1 fruit fly cellular context compared by ENCODE assay signal in genomic region chrX:16384843-16385726, dm6.
TF ChIP-seq lines count a peak whose summit lies in the region.

Gene CG9992 (minus strand): TSS chrX:16384908.
Gene CG4239 (plus strand): TSS chrX:16385278.

TF ChIP-seq in whole organism, embryonic, 481 proteins besides CTCF, POLR2A, EP300 and RAD21 (continued from another document):
- TF ChIP-seq Fer2 (tag; optimal IDR thresholded peaks at IDR 0.05; lab: Kevin White, UChicago) (peak; percentile 56), chn (GFP tag; optimal IDR thresholded peaks at IDR 0.05; lab: Kevin White, UChicago) (peak; percentile 39), Hr78 (GFP tag; optimal IDR thresholded peaks at IDR 0.05; lab: Kevin White, UChicago) (no peak), CG33213 (GFP tag; optimal IDR thresholded peaks at IDR 0.05; lab: Kevin White, UChicago) (no peak), CG2199 (GFP tag; IDR thresholded peaks at IDR 0.05; lab: Robert Waterston, UW) (no peak), Deaf1 (tag; optimal IDR thresholded peaks at IDR 0.05; lab: Kevin White, UChicago) (peak; percentile 26), Dref (GFP tag; IDR thresholded peaks at IDR 0.05; lab: Robert Waterston, UW) (peak; percentile 69), Dp (GFP tag; optimal IDR thresholded peaks at IDR 0.05; lab: Kevin White, UChicago) (peak; percentile 29), hb (GFP tag; IDR thresholded peaks at IDR 0.05; lab: Robert Waterston, UW; ENCODE audit: partially characterized antibody) (no peak), Atf6 (GFP tag; IDR thresholded peaks at IDR 0.05; lab: Robert Waterston, UW) (peak; percentile 62), Rfx (GFP tag; IDR thresholded peaks at IDR 0.05; lab: Robert Waterston, UW) (peak; percentile 69; the same call in 1 of the 2 replicates), Six4 (GFP tag; optimal IDR thresholded peaks at IDR 0.05; lab: Kevin White, UChicago) (no peak), CG7372 (GFP tag; IDR thresholded peaks at IDR 0.05; lab: Robert Waterston, UW) (0 out of 2 replicates have a peak, but pooled peaks have one; percentile 23), ewg (GFP tag; optimal IDR thresholded peaks at IDR 0.05; lab: Kevin White, UChicago) (peak; percentile 31), ab (GFP tag; optimal IDR thresholded peaks at IDR 0.05; lab: Kevin White, UChicago) (peak; percentile 22), CG8388 (GFP tag; optimal IDR thresholded peaks at IDR 0.05; lab: Kevin White, UChicago) (no peak), CG10274 (GFP tag; optimal IDR thresholded peaks at IDR 0.05; lab: Kevin White, UChicago) (no peak), gcm (GFP tag; optimal IDR thresholded peaks at IDR 0.05; lab: Kevin White, UChicago) (no peak), CG4820 (GFP tag; optimal IDR thresholded peaks at IDR 0.05; lab: Kevin White, UChicago) (peak; percentile 3), aop (GFP tag; IDR thresholded peaks at IDR 0.05; lab: Robert Waterston, UW) (no peak), hth (optimal IDR thresholded peaks at IDR 0.05; lab: Kevin White, UChicago) (no peak), CG11398 (GFP tag; optimal IDR thresholded peaks at IDR 0.05; lab: Kevin White, UChicago) (no peak), seq (GFP tag; IDR thresholded peaks at IDR 0.05; lab: Robert Waterston, UW) (no peak), nerfin-1 (tag; optimal IDR thresholded peaks at IDR 0.05; lab: Kevin White, UChicago) (peak; percentile 29), dimm (GFP tag; IDR thresholded peaks at IDR 0.05; lab: Robert Waterston, UW) (no peak), gcm2 (GFP tag; optimal IDR thresholded peaks at IDR 0.05; lab: Kevin White, UChicago) (no peak), CG13296 (GFP tag; optimal IDR thresholded peaks at IDR 0.05; lab: Kevin White, UChicago) (no peak), Abd-B (GFP tag; optimal IDR thresholded peaks at IDR 0.05; lab: Kevin White, UChicago) (peak; percentile 85), Neu2 (GFP tag; optimal IDR thresholded peaks at IDR 0.05; lab: Kevin White, UChicago; ENCODE audit: borderline replicate concordance) (no peak), CG3995 (GFP tag; optimal IDR thresholded peaks at IDR 0.05; lab: Kevin White, UChicago) (peak; percentile 35), CG32532 (GFP tag; IDR thresholded peaks at IDR 0.05; lab: Robert Waterston, UW) (peak; percentile 81), CG18764 (GFP tag; optimal IDR thresholded peaks at IDR 0.05; lab: Kevin White, UChicago) (peak; percentile 13), CG7556 (GFP tag; optimal IDR thresholded peaks at IDR 0.05; lab: Kevin White, UChicago) (peak; percentile 4), mld (GFP tag; IDR thresholded peaks at IDR 0.05; lab: Robert Waterston, UW; ENCODE audit: partially characterized antibody) (no peak), ttk (GFP tag; IDR thresholded peaks at IDR 0.05; lab: Robert Waterston, UW) (no peak), cad (GFP tag; optimal IDR thresholded peaks at IDR 0.05; lab: Kevin White, UChicago) (no peak), sim (GFP tag; IDR thresholded peaks at IDR 0.05; lab: Robert Waterston, UW) (no peak)
